Fruit fly (Drosophila melanogaster): ENCODE data around the gene Uch.

- no peak for TF ChIP-seq ttk (optimal IDR thresholded peaks at IDR 0.05)
- TF ChIP-seq Myc (optimal IDR thresholded peaks at IDR 0.05): no peak
Observed at dm6 chr2L:2180120-2180539, 33.9 kb downstream of the Uch start.
